Worm (Caenorhabditis elegans) whole organism, L3 larva: ENCODE data around the gene C10C6.7.
"Not testable (repeated sequence)": the region's sequence is repeated elsewhere in the genome, so short reads cannot be mapped to it uniquely, and the experiment has no call there.

Experiments used
- ceh-9 ChIP-seq: sonication (generic microtip); optimal IDR thresholded peaks from 2 replicates; lab custom pipeline; 2018; ENCODE audit warnings: missing biosample characterization, missing genetic modification characterization
- elt-2 ChIP-seq: sonication (generic microtip); optimal IDR thresholded peaks from 2 replicates; lab custom pipeline; 2016; ENCODE audit warnings: missing genetic modification reagents, mild to moderate bottlenecking, missing genetic modification characterization, missing compliant biosample characterization
- nfya-1 ChIP-seq: sonication (generic microtip); optimal IDR thresholded peaks from 2 replicates; lab custom pipeline; 2017; ENCODE audit warnings: missing genetic modification characterization, mild to moderate bottlenecking, missing compliant biosample characterization, antibody characterized with exemption, moderate library complexity; ENCODE audit not compliant: insufficient read depth
- nhr-23 ChIP-seq: fragments of 150-350 bp; optimal IDR thresholded peaks from 2 replicates; lab custom pipeline; 2014; ENCODE audit warnings: missing biosample characterization, missing genetic modification reagents, missing genetic modification characterization

The C10C6.7 gene

DNA sequence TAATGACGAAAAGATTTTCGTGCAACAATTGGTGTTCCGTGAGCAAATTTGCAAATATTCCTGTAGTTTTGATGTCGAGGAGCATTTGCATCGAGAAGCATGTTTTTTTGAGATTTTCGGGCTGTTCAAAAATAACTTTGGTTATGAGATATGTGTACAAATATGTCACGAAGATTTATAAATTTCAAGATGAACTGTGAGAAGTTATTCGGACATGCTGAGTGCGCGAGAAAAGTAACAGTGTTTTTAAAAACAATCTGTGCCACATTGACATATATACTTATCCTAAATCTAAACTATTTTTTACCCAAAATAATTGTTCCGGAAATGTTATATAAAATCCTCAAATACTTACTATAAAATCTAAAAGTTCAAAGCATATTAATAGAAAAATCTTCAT is 45.6 kb downstream of the C10C6.7 start, which contains the start of gene F22B3.7:
Gene F22B3.7 (minus strand): TSS at position 101 of the 400 bp plus-strand sequence.
- TF ChIP-seq nhr-23 (tag; lab: Kevin White, UChicago) (no peak), nfya-1 (tag; lab: Kevin White, UChicago) (no peak)

DNA sequence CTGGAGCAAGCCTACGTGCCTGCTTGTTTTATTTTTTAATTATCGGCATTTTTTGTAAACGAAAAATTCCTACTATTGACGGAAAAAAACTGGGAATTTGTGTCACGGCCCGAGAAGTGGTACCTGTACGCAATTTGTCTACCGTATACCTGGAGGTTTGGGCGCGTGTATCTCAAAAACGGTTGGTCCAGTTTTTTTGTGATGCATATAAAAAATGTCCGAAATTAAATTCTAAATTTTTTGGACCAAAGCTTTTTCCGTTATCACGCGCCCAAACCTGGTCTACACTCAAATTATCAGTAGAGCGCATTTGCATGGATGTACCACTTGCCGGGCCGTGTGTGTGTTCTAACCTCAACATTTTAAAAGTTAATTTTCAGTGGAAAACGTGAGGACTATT is 50.6 kb downstream of the C10C6.7 start, which contains the start of gene F22B3.5:
Gene F22B3.5 (minus strand): TSS at position 101 of the 400 bp plus-strand sequence.
- TF ChIP-seq ceh-9; elt-2 (tag; lab: Kevin White, UChicago); nhr-23 (tag; lab: Kevin White, UChicago): not testable (repeated sequence)
- TF ChIP-seq, all 47 proteins: peak for 0; not testable (repeated sequence) for 47
